Fruit fly (Drosophila melanogaster): Measurements from ENCODE around the gene CG7886.

Gene CG7886

dm6 chr3R:14577803-14578493 is 64.4 kb downstream of the CG7886 start:
- TF ChIP-seq cg (GFP tag; optimal IDR thresholded peaks at IDR 0.05): peak; percentile 38
- peak in 1 of 2 experiments; percentile 30 for TF ChIP-seq bsh (GFP tag; optimal IDR thresholded peaks at IDR 0.05)
- TF ChIP-seq CG17361 (GFP tag; IDR thresholded peaks at IDR 0.05): peak; percentile 47; the same call in 2 of the 3 replicates
- peak; percentile 29; the same call in 1 of the 2 replicates for TF ChIP-seq CG14441 (GFP tag; IDR thresholded peaks at IDR 0.05)
- peak; percentile 18 for TF ChIP-seq gcm (GFP tag; optimal IDR thresholded peaks at IDR 0.05)
- peak in 1 of 2 experiments; percentile 3 for TF ChIP-seq dpn (GFP tag; optimal IDR thresholded peaks at IDR 0.05)
- peak; percentile 44 for TF ChIP-seq grau (tag; optimal IDR thresholded peaks at IDR 0.05)
- no peak for TF ChIP-seq Lpt (GFP tag; optimal IDR thresholded peaks at IDR 0.05)
- TF ChIP-seq lab (GFP tag; optimal IDR thresholded peaks at IDR 0.05): peak; percentile 5
- TF ChIP-seq CG2678 (tag; optimal IDR thresholded peaks at IDR 0.05): peak; percentile 50
- peak; percentile 63 for TF ChIP-seq gem (tag; optimal IDR thresholded peaks at IDR 0.05)
- TF ChIP-seq fd96Cb (tag; optimal IDR thresholded peaks at IDR 0.05): peak; percentile 30
- no peak for TF ChIP-seq HmgZ (tag; optimal IDR thresholded peaks at IDR 0.05)
- peak in 1 of 2 experiments; percentile 61 for TF ChIP-seq Hr51 (GFP tag; optimal IDR thresholded peaks at IDR 0.05)
- TF ChIP-seq CG9727 (GFP tag; optimal IDR thresholded peaks at IDR 0.05): no peak
- no peak for TF ChIP-seq CHES-1-like (GFP tag; optimal IDR thresholded peaks at IDR 0.05)
- peak; percentile 46 for TF ChIP-seq nmo (GFP tag; optimal IDR thresholded peaks at IDR 0.05)
- no peak for TF ChIP-seq CG14860 (GFP tag; IDR thresholded peaks at IDR 0.05; ENCODE audit: partially characterized antibody)
- peak; percentile 23 for TF ChIP-seq CG17385 (GFP tag; optimal IDR thresholded peaks at IDR 0.05)
- TF ChIP-seq CG17359 (tag; optimal IDR thresholded peaks at IDR 0.05): peak; percentile 41
- TF ChIP-seq CG2120 (GFP tag; optimal IDR thresholded peaks at IDR 0.05): peak; percentile 5
- peak; percentile 61 for TF ChIP-seq sens (GFP tag)
- TF ChIP-seq Fer2 (tag; optimal IDR thresholded peaks at IDR 0.05): no peak
- TF ChIP-seq CG31441 (GFP tag; IDR thresholded peaks at IDR 0.05): peak; percentile 46; the same call in 1 of the 2 replicates
- TF ChIP-seq ATbp (GFP tag; optimal IDR thresholded peaks at IDR 0.05): peak; percentile 22
- peak; percentile 5 for TF ChIP-seq Meics (GFP tag; optimal IDR thresholded peaks at IDR 0.05)
- TF ChIP-seq CG15269 (tag; optimal IDR thresholded peaks at IDR 0.05): peak; percentile 29
- TF ChIP-seq jigr1 (GFP tag; IDR thresholded peaks at IDR 0.05): 0 out of 3 replicates have a peak, but pooled peaks have one; percentile 42
- peak; percentile 3 for TF ChIP-seq CG30403 (GFP tag; optimal IDR thresholded peaks at IDR 0.05)
- TF ChIP-seq mld (GFP tag; IDR thresholded peaks at IDR 0.05; ENCODE audit: partially characterized antibody): 0 out of 3 replicates have a peak, but pooled peaks have one; percentile 34
- peak; percentile 28; the same call in 2 of the 3 replicates for TF ChIP-seq row (GFP tag; IDR thresholded peaks at IDR 0.05)
- TF ChIP-seq CG7839 (tag; optimal IDR thresholded peaks at IDR 0.05): peak; percentile 30
- TF ChIP-seq CG12391 (tag; optimal IDR thresholded peaks at IDR 0.05): peak; percentile 37
- TF ChIP-seq Mad (GFP tag; optimal IDR thresholded peaks at IDR 0.05): no peak
- 0 out of 2 replicates have a peak, but pooled peaks have one; percentile 27 for TF ChIP-seq CG32772 (GFP tag; IDR thresholded peaks at IDR 0.05)
- peak; percentile 30 for TF ChIP-seq Blimp-1 (GFP tag; optimal IDR thresholded peaks at IDR 0.05)
- peak; percentile 14 for TF ChIP-seq CG10979 (tag; optimal IDR thresholded peaks at IDR 0.05)
- TF ChIP-seq unpg (GFP tag; optimal IDR thresholded peaks at IDR 0.05): peak; percentile 39
- no peak for TF ChIP-seq CG4854 (GFP tag; optimal IDR thresholded peaks at IDR 0.05)
- TF ChIP-seq cas (GFP tag; IDR thresholded peaks at IDR 0.05): no peak
- no peak for TF ChIP-seq CG7271 (tag; optimal IDR thresholded peaks at IDR 0.05)
- TF ChIP-seq Sox102F (GFP tag; optimal IDR thresholded peaks at IDR 0.05): peak; percentile 57
- no peak for TF ChIP-seq Ada2b (GFP tag; IDR thresholded peaks at IDR 0.05)
- TF ChIP-seq nau (GFP tag; optimal IDR thresholded peaks at IDR 0.05): no peak
- peak; percentile 11 for TF ChIP-seq Ssrp (tag; optimal IDR thresholded peaks at IDR 0.05)
- TF ChIP-seq CG13424 (tag; optimal IDR thresholded peaks at IDR 0.05): peak; percentile 35
- TF ChIP-seq Eip74EF (GFP tag; optimal IDR thresholded peaks at IDR 0.05): peak in 1 of 2 experiments; percentile 18

Data from whole organism, embryonic.